Worm (Caenorhabditis elegans) whole organism, L4/young adult: ENCODE data around the gene dmsr-8.

Experiments used
- W03F9.2 ChIP-seq: fragments of 150-350 bp; optimal IDR thresholded peaks from 2 replicates; lab custom pipeline; 2014; ENCODE audit warnings: missing biosample characterization, missing genetic modification characterization
- dao-5 ChIP-seq: sonication (generic microtip); optimal IDR thresholded peaks from 2 replicates; lab custom pipeline; 2016; ENCODE audit warnings: missing genotype, missing genetic modification characterization, moderate library complexity, missing compliant biosample characterization
- him-1 ChIP-seq: sonication (generic microtip); optimal IDR thresholded peaks from 2 replicates; lab custom pipeline; 2016; ENCODE audit warnings: missing genotype, missing genetic modification reagents, missing genetic modification characterization, missing compliant biosample characterization

- TF ChIP-seq dao-5 (no peak), him-1 (tag; lab: Kevin White, UChicago) (no peak), W03F9.2 (no peak)
These were observed 41.1 kb upstream of the dmsr-8 start, which contains the start of gene F32G8.3 for ce11 chrV:10555239-10555638.
